Fruit fly (Drosophila melanogaster) whole organism, embryonic: ENCODE results near the gene CycG.

ENCODE experiments used
- Asciz ChIP-seq: fragments of 200-800 bp; sonication (Bioruptor generic); optimal IDR thresholded peaks from 2 replicates; lab custom pipeline; 2017; ENCODE audit warnings: missing biosample characterization, mild to moderate bottlenecking, missing genetic modification characterization, missing genetic modification reagents
- C15 ChIP-seq: fragments of 200-800 bp; sonication (Bioruptor generic); IDR thresholded peaks from 3 replicates; pipeline ENCODE4 v1.3.6; 2022; ENCODE audit warnings: missing biosample characterization, missing genetic modification characterization
- CG1024 ChIP-seq: fragments of 200-800 bp; sonication (Bioruptor generic); IDR thresholded peaks from 2 replicates; pipeline ENCODE4 v1.3.6; 2022; ENCODE audit warnings: missing biosample characterization, missing genetic modification characterization
- CG10321 ChIP-seq: fragments of 200-800 bp; sonication (Bioruptor generic); IDR thresholded peaks from 2 replicates; pipeline ENCODE4 v1.3.6; 2022; ENCODE audit warnings: missing biosample characterization, missing genetic modification characterization
- CG11696 ChIP-seq: fragments of 200-800 bp; sonication (Bioruptor generic); IDR thresholded peaks from 2 replicates; pipeline ENCODE4 v1.3.6; 2022; ENCODE audit warnings: missing biosample characterization, missing genetic modification characterization
- CG13775 ChIP-seq: fragments of 200-800 bp; sonication (Bioruptor generic); optimal IDR thresholded peaks from 3 replicates; lab custom pipeline; 2017; ENCODE audit warnings: missing biosample characterization, mild to moderate bottlenecking, missing genetic modification characterization
- CG1529 ChIP-seq: fragments of 200-800 bp; sonication (Bioruptor generic); optimal IDR thresholded peaks from 3 replicates; lab custom pipeline; 2018; ENCODE audit warnings: missing biosample characterization, missing genetic modification characterization
- CG16813 ChIP-seq: fragments of 200-800 bp; sonication (Bioruptor generic); IDR thresholded peaks from 3 replicates; pipeline ENCODE4 v1.3.6; 2022; ENCODE audit warnings: missing biosample characterization, missing genetic modification characterization; ENCODE audit not compliant: partially characterized antibody
- CG17186 ChIP-seq: fragments of 200-800 bp; sonication (Bioruptor generic); optimal IDR thresholded peaks from 3 replicates; lab custom pipeline; 2017; ENCODE audit warnings: missing biosample characterization, missing genetic modification reagents, missing genetic modification characterization
- CG31224 ChIP-seq: fragments of 200-800 bp; sonication (Bioruptor generic); IDR thresholded peaks from 2 replicates; pipeline ENCODE4 v1.3.6; 2022; ENCODE audit warnings: missing biosample characterization, missing genetic modification characterization
- CG33557 ChIP-seq: fragments of 200-800 bp; sonication (Bioruptor generic); optimal IDR thresholded peaks from 2 replicates; lab custom pipeline; 2019; ENCODE audit warnings: missing biosample characterization, mild to moderate bottlenecking, missing genetic modification characterization, moderate library complexity
- CG4707 ChIP-seq: fragments of 200-800 bp; sonication (Bioruptor generic); optimal IDR thresholded peaks from 2 replicates; lab custom pipeline; 2018; ENCODE audit warnings: missing biosample characterization, mild to moderate bottlenecking, missing genetic modification characterization, moderate library complexity
- CG6272 ChIP-seq: fragments of 200-800 bp; sonication (Bioruptor generic); IDR thresholded peaks from 2 replicates; pipeline ENCODE4 v1.3.6; 2022; ENCODE audit warnings: missing biosample characterization, missing genetic modification characterization
- CG6683 ChIP-seq: fragments of 200-800 bp; sonication (Bioruptor generic); optimal IDR thresholded peaks from 2 replicates; lab custom pipeline; 2017; ENCODE audit warnings: missing biosample characterization, mild to moderate bottlenecking, missing genetic modification characterization, missing genetic modification reagents
- CG6854 ChIP-seq: fragments of 200-800 bp; sonication (Bioruptor generic); optimal IDR thresholded peaks from 3 replicates; lab custom pipeline; 2017; ENCODE audit warnings: missing biosample characterization, mild to moderate bottlenecking, missing genetic modification characterization
- CG8359 ChIP-seq: fragments of 200-800 bp; sonication (Bioruptor generic); optimal IDR thresholded peaks from 2 replicates; lab custom pipeline; 2017; ENCODE audit warnings: missing biosample characterization, mild to moderate bottlenecking, missing genetic modification characterization, borderline replicate concordance
- CG9797 ChIP-seq: fragments of 200-800 bp; sonication (Bioruptor generic); optimal IDR thresholded peaks from 3 replicates; lab custom pipeline; 2018; ENCODE audit warnings: missing biosample characterization, mild to moderate bottlenecking, missing genetic modification characterization
- CHES-1-like ChIP-seq: fragments of 200-800 bp; sonication (Bioruptor generic); optimal IDR thresholded peaks from 2 replicates; lab custom pipeline; 2016; ENCODE audit warnings: missing biosample characterization, missing genetic modification characterization
- Chrac-16 ChIP-seq: fragments of 200-800 bp; sonication (Bioruptor generic); optimal IDR thresholded peaks from 3 replicates; lab custom pipeline; 2016; ENCODE audit warnings: missing biosample characterization, missing genetic modification characterization
- Dad ChIP-seq: fragments of 200-800 bp; sonication (Bioruptor generic); optimal IDR thresholded peaks from 3 replicates; lab custom pipeline; 2016; ENCODE audit warnings: missing biosample characterization, missing genetic modification characterization
- Deaf1 ChIP-seq: fragments of 200-800 bp; optimal IDR thresholded peaks from 3 replicates; lab custom pipeline; 2019; ENCODE audit warnings: missing biosample characterization, mild to moderate bottlenecking, missing genetic modification characterization, moderate library complexity
- Dip3 ChIP-seq: fragments of 200-800 bp; sonication (Bioruptor generic); optimal IDR thresholded peaks from 3 replicates; lab custom pipeline; 2016; ENCODE audit warnings: missing biosample characterization, missing genetic modification characterization
- Elba2 ChIP-seq: fragments of 200-800 bp; sonication (Bioruptor generic); optimal IDR thresholded peaks from 3 replicates; lab custom pipeline; 2016; ENCODE audit warnings: missing biosample characterization, missing genetic modification characterization
- HLH4C ChIP-seq: fragments of 200-800 bp; sonication (Bioruptor generic); IDR thresholded peaks from 3 replicates; pipeline ENCODE4 v1.3.6; 2022; ENCODE audit warnings: missing biosample characterization, missing genetic modification characterization; ENCODE audit not compliant: partially characterized antibody
- Jarid2 ChIP-seq: fragments of 200-800 bp; sonication (Bioruptor generic); optimal IDR thresholded peaks from 3 replicates; lab custom pipeline; 2017; ENCODE audit warnings: mild to moderate bottlenecking, missing biosample characterization, missing genetic modification reagents, missing genetic modification characterization
- Oaz ChIP-seq: fragments of 200-800 bp; sonication (Bioruptor generic); IDR thresholded peaks from 2 replicates; pipeline ENCODE4 v1.3.6; 2022; ENCODE audit warnings: missing biosample characterization, missing genetic modification characterization
- Opbp ChIP-seq: fragments of 200-800 bp; sonication (Bioruptor generic); IDR thresholded peaks from 3 replicates; pipeline ENCODE4 v1.3.6; 2022; ENCODE audit warnings: missing biosample characterization, missing genetic modification characterization; ENCODE audit not compliant: partially characterized antibody
- Optix ChIP-seq: fragments of 200-800 bp; sonication (Bioruptor generic); IDR thresholded peaks from 3 replicates; pipeline ENCODE4 v1.3.6; 2022; ENCODE audit warnings: missing biosample characterization, missing genetic modification characterization
- Rfx ChIP-seq: fragments of 200-800 bp; sonication (Bioruptor generic); IDR thresholded peaks from 2 replicates; pipeline ENCODE4 v1.3.6; 2022; ENCODE audit warnings: missing biosample characterization, missing genetic modification characterization
- Sox102F ChIP-seq: fragments of 200-800 bp; sonication (Bioruptor generic); optimal IDR thresholded peaks from 2 replicates; lab custom pipeline; 2018; ENCODE audit warnings: missing biosample characterization, mild to moderate bottlenecking, missing genetic modification characterization, moderate library complexity
- Trl ChIP-seq, 3 experiments: fragments of >200 bp in 2 of 3; fragments of 200-800 bp in 1 of 3; sonication (Bioruptor generic) in 1 of 3; optimal IDR thresholded peaks; 2 replicates in 1 of 3; 3 replicates in 2 of 3; lab custom pipeline; 2016 to 2017; ENCODE audit warnings: missing biosample characterization in 1 of 3, missing genetic modification characterization in 1 of 3
- Xrp1 ChIP-seq: fragments of 200-800 bp; sonication (Bioruptor generic); IDR thresholded peaks from 2 replicates; pipeline ENCODE4 v1.3.6; 2022; ENCODE audit warnings: missing biosample characterization, missing genetic modification characterization
- bab2 ChIP-seq: fragments of 200-800 bp; sonication (Bioruptor generic); optimal IDR thresholded peaks from 2 replicates; lab custom pipeline; 2016; ENCODE audit warnings: missing biosample characterization, missing genetic modification characterization
- bsh ChIP-seq, 2 experiments: fragments of 200-800 bp; sonication (Bioruptor generic); optimal IDR thresholded peaks; 2 replicates each; lab custom pipeline; 2017 to 2018; ENCODE audit warnings: mild to moderate bottlenecking in 2 of 2, missing biosample characterization in 2 of 2, missing genetic modification characterization in 2 of 2, moderate library complexity in 1 of 2
- cas ChIP-seq: fragments of 200-800 bp; sonication (Bioruptor generic); IDR thresholded peaks from 2 replicates; pipeline ENCODE4 v1.3.6; 2022; ENCODE audit warnings: missing biosample characterization, missing genetic modification characterization
- cato ChIP-seq: fragments of 200-800 bp; sonication (Bioruptor generic); optimal IDR thresholded peaks from 2 replicates; lab custom pipeline; 2016; ENCODE audit warnings: missing biosample characterization, missing genetic modification characterization, borderline replicate concordance
- chinmo ChIP-seq: fragments of 200-800 bp; sonication (Bioruptor generic); IDR thresholded peaks from 4 replicates; pipeline ENCODE4 v1.3.6; 2022; ENCODE audit warnings: missing biosample characterization, missing genetic modification characterization; ENCODE audit not compliant: partially characterized antibody
- cwo ChIP-seq: fragments of 200-800 bp; sonication (Bioruptor generic); optimal IDR thresholded peaks from 3 replicates; lab custom pipeline; 2017; ENCODE audit warnings: missing biosample characterization, missing genetic modification characterization, mild to moderate bottlenecking, moderate library complexity, missing genetic modification reagents
- dmrt99B ChIP-seq: fragments of 200-800 bp; sonication (Bioruptor generic); optimal IDR thresholded peaks from 2 replicates; lab custom pipeline; 2018; ENCODE audit warnings: missing biosample characterization, mild to moderate bottlenecking, missing genetic modification characterization, moderate library complexity
- fd64A ChIP-seq: fragments of 200-800 bp; sonication (Bioruptor generic); optimal IDR thresholded peaks from 3 replicates; lab custom pipeline; 2018; ENCODE audit warnings: missing biosample characterization, mild to moderate bottlenecking, missing genetic modification characterization
- fru ChIP-seq: fragments of >200 bp; optimal IDR thresholded peaks from 2 replicates; lab custom pipeline; 2017
- hkb ChIP-seq, 2 experiments: fragments of 200-800 bp in 1 of 2; fragments of >200 bp in 1 of 2; sonication (Bioruptor generic) in 1 of 2; IDR thresholded peaks in 1 of 2; optimal IDR thresholded peaks in 1 of 2; 2 replicates each; pipeline versions ENCODE4 v1.3.6 to Lab custom; 2017 to 2022; ENCODE audit warnings: missing biosample characterization in 1 of 2, missing genetic modification characterization in 1 of 2
- nerfin-1 ChIP-seq: fragments of 200-800 bp; sonication (Bioruptor generic); optimal IDR thresholded peaks from 3 replicates; lab custom pipeline; 2019; ENCODE audit warnings: missing biosample characterization, mild to moderate bottlenecking, missing genetic modification characterization, moderate library complexity
- nom ChIP-seq: fragments of 200-800 bp; sonication (Bioruptor generic); optimal IDR thresholded peaks from 2 replicates; lab custom pipeline; 2017; ENCODE audit warnings: missing biosample characterization, missing genetic modification characterization, mild to moderate bottlenecking, moderate library complexity, missing genetic modification reagents
- otp ChIP-seq: fragments of 200-800 bp; sonication (Bioruptor generic); IDR thresholded peaks from 3 replicates; pipeline ENCODE4, ENCODE4 v1.3.6; 2022; ENCODE audit warnings: missing biosample characterization, missing genetic modification characterization
- pzg ChIP-seq: fragments of 200-800 bp; sonication (Bioruptor generic); optimal IDR thresholded peaks from 3 replicates; lab custom pipeline; 2018; ENCODE audit warnings: missing biosample characterization, mild to moderate bottlenecking, missing genetic modification characterization, moderate library complexity
- seq ChIP-seq: fragments of 200-800 bp; sonication (Bioruptor generic); IDR thresholded peaks from 2 replicates; pipeline ENCODE4 v1.3.6; 2022; ENCODE audit warnings: missing biosample characterization, missing genetic modification characterization
- trh ChIP-seq: fragments of 200-800 bp; sonication (Bioruptor generic); optimal IDR thresholded peaks from 2 replicates; lab custom pipeline; 2016; ENCODE audit warnings: missing biosample characterization, missing genetic modification characterization
- wdn ChIP-seq: fragments of 200-800 bp; sonication (Bioruptor generic); IDR thresholded peaks from 2 replicates; pipeline ENCODE4 v1.3.6; 2022; ENCODE audit warnings: missing biosample characterization, missing genetic modification characterization

CycG gene

DNA sequence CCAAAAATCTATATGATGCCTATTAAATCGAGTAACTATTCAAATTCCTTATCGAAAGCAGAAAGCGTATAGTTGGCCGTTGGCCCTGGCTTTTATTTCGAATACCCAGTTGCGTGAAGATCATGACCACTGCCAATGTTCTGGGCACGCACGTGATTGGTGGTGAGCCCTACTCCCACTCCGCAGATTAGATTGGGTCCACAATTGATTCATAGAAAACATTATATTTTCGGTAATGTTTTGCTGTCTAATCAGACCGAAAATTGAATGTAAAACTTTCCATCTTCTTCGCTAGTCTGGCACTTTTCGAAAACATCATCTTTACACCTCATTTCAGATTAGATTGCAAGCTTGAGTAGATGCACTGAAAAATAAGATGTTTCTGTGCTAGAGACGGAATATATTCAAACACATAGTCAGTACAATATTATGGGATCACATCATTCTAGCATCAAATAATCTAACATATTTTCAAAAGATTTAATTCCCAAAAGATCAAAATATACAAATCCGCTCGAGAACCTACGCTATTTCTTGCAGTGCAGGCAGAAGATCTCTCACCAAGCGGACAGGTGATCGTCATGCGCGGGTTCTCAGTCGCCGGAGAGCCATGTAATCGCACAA lies 20.1 kb downstream of the CycG start, which contains the start of gene CG1774 (continued):
- TF ChIP-seq cwo, result peak; percentile 93
- peak; percentile 72 for TF ChIP-seq dmrt99B
- TF ChIP-seq HLH4C (GFP tag; lab: Robert Waterston, UW), result no peak
- peak; percentile 75 for TF ChIP-seq CG13775 (GFP tag; lab: Kevin White, UChicago)
- peak; percentile 65 for TF ChIP-seq CG6683 (GFP tag; lab: Kevin White, UChicago)
- TF ChIP-seq CG9797, result no peak
- no peak for TF ChIP-seq CG11696 (GFP tag; lab: Robert Waterston, UW)
- 0 out of 3 replicates have a peak, but pooled peaks have one; percentile 52 for TF ChIP-seq Optix (GFP tag; lab: Robert Waterston, UW)
- TF ChIP-seq CHES-1-like (GFP tag; lab: Kevin White, UChicago), result peak; percentile 82
- TF ChIP-seq Xrp1 (GFP tag; lab: Robert Waterston, UW), result peak; percentile 74
- TF ChIP-seq Deaf1 (tag; lab: Kevin White, UChicago), result peak; percentile 55
- TF ChIP-seq C15 (GFP tag; lab: Robert Waterston, UW), result no peak
- TF ChIP-seq CG1024 (GFP tag; lab: Robert Waterston, UW), result no peak
- TF ChIP-seq hkb (optimal IDR thresholded peaks at IDR 0.05; lab: Kevin White, UChicago), result no peak
- TF ChIP-seq hkb (GFP tag; IDR thresholded peaks at IDR 0.05; lab: Robert Waterston, UW), result peak; percentile 82
- TF ChIP-seq fru (lab: Kevin White, UChicago), result no peak
- no peak for TF ChIP-seq Sox102F
- peak; percentile 89 for TF ChIP-seq Rfx (GFP tag; lab: Robert Waterston, UW)
- TF ChIP-seq Elba2 (GFP tag; lab: Kevin White, UChicago), result no peak
- peak; percentile 73 for TF ChIP-seq CG6854

DNA sequence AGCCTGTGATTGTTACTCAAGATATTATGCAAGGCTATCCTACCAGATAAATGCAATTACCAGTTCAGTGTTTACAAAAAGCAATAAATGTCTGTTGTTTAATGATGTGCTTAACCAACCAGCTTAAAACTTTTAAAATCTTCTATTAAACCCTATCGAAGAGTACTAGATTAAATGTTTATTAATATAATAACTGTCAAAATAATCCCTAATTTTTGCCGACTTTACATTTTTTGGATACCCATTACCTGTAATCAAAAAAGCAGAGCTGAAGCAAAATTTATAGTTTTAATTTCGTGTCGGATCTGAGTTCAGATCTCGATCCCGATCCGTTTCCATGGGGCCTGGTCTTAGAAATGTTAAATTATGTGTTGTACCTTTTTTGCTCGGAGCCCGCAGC lies 22.2 kb downstream of the CycG start, which contains the start of gene CG1638:
TSS of gene CG1638 (plus strand) at position 301 of the 400 bp plus-strand sequence.
- TF ChIP-seq trh (GFP tag; lab: Kevin White, UChicago) (no peak), CG8359 (no peak), bab2 (GFP tag; lab: Kevin White, UChicago) (no peak), nerfin-1 (no peak), seq (no peak), bsh (GFP tag; optimal IDR thresholded peaks at IDR 0.05; lab: Kevin White, UChicago) (no peak), nom (no peak), CG1529 (no peak), Opbp (GFP tag; lab: Robert Waterston, UW) (no peak), cato (no peak), Trl (optimal IDR thresholded peaks at IDR 0.05; lab: Kevin White, UChicago) (no peak), Trl (GFP tag; optimal IDR thresholded peaks at IDR 0.05; lab: Kevin White, UChicago) (no peak), wdn (GFP tag; lab: Robert Waterston, UW) (no peak), cas (GFP tag; lab: Robert Waterston, UW) (no peak), Sox102F (no peak), CG16813 (no peak), CG4707 (GFP tag; lab: Kevin White, UChicago) (no peak)

DNA sequence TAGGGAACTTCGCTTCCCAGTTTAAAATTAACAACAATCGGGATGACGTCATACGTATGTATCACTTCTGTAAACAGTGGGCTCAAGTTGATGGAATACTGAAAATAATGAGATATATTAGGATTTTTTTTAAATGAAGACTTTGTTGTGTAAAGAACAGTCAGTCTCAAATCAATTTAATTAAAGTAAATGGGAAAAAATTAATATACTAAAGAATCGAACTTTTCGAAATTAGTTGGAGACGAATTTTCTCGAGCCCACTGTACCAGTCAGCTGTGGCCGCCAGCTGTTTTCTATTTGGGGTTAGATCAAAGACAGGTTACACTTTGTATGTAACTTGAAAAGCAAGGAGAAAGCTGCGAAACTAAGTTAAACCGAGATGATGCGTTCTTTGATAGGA lies 24.1 kb downstream of the CycG start, which contains the start of gene CG1635:
TSS of gene CG1635 (plus strand) at position 300 of the 400 bp plus-strand sequence.
- peak; percentile 98 for TF ChIP-seq Dad
- peak; percentile 99 for TF ChIP-seq CG33557 (GFP tag; lab: Kevin White, UChicago)
- TF ChIP-seq pzg (GFP tag; lab: Kevin White, UChicago), result peak; percentile 40
- TF ChIP-seq fd64A, result peak; percentile 99
- peak; percentile 98 for TF ChIP-seq CG31224 (GFP tag; lab: Robert Waterston, UW)
- TF ChIP-seq Chrac-16 (GFP tag; lab: Kevin White, UChicago), result peak; percentile 98
- peak; percentile 92 for TF ChIP-seq Jarid2
- peak; percentile 99 for TF ChIP-seq Oaz
- TF ChIP-seq CG10321 (GFP tag; lab: Robert Waterston, UW), result peak; percentile 90
- TF ChIP-seq otp, result peak; percentile 99
- no peak for TF ChIP-seq chinmo (GFP tag; lab: Robert Waterston, UW)
- peak; percentile 100 for TF ChIP-seq Asciz (GFP tag; lab: Kevin White, UChicago)
- TF ChIP-seq Dip3 (GFP tag; lab: Kevin White, UChicago), result peak; percentile 99
- peak; percentile 98 for TF ChIP-seq CG6272 (GFP tag; lab: Robert Waterston, UW)
- TF ChIP-seq CG17186, result peak; percentile 94
